Comparison of ENCODE assay signal across 3 worm cellular contexts in genomic region chrX:5119246-5119645, ce11.
A peak's percentile ranks its signal among the peaks of the same experiment; 100 is the strongest.
TF ChIP-seq lines count a peak whose summit lies in the region.

No protein-coding gene starts in this region.

TF ChIP-seq in whole organism, L1 larva, 84 proteins besides CTCF, POLR2A, EP300 and RAD21 (continued from another document):
- TF ChIP-seq nhr-28 (tag; optimal IDR thresholded peaks at IDR 0.05; lab: Kevin White, UChicago) (no peak), unc-130 (tag; optimal IDR thresholded peaks at IDR 0.05; lab: Kevin White, UChicago) (no peak), nhr-76 (tag; optimal IDR thresholded peaks at IDR 0.05; lab: Kevin White, UChicago) (no peak), lin-13 (GFP tag; optimal IDR thresholded peaks at IDR 0.05; lab: Kevin White, UChicago) (no peak), nhr-20 (tag; optimal IDR thresholded peaks at IDR 0.05; lab: Kevin White, UChicago) (peak; percentile 83), ztf-4 (tag; optimal IDR thresholded peaks at IDR 0.05; lab: Kevin White, UChicago) (no peak), ceh-88 (GFP tag; IDR thresholded peaks at IDR 0.05; lab: Robert Waterston, UW) (no peak), lin-39 (tag; optimal IDR thresholded peaks at IDR 0.05; lab: Kevin White, UChicago) (no peak), blmp-1 (tag; optimal IDR thresholded peaks at IDR 0.05; lab: Kevin White, UChicago) (peak; percentile 88), elt-3 (tag; optimal IDR thresholded peaks at IDR 0.05; lab: Kevin White, UChicago) (peak in 3 of 6 experiments; percentile 16 to 82 (median 51)), ceh-8 (GFP tag; optimal IDR thresholded peaks at IDR 0.05; lab: Kevin White, UChicago) (no peak), egl-13 (tag; optimal IDR thresholded peaks at IDR 0.05; lab: Kevin White, UChicago) (no peak), mdl-1 (tag; optimal IDR thresholded peaks at IDR 0.05; lab: Kevin White, UChicago) (peak in 1 of 2 experiments; percentile 68), grh-1 (GFP tag; IDR thresholded peaks at IDR 0.05; lab: Robert Waterston, UW) (peak; percentile 91), nhr-85 (tag; lab: Kevin White, UChicago) (peak; percentile 99), elt-2 (tag; optimal IDR thresholded peaks at IDR 0.05; lab: Kevin White, UChicago) (no peak), nhr-90 (tag; optimal IDR thresholded peaks at IDR 0.05; lab: Kevin White, UChicago; ENCODE audit: poor library complexity) (peak; percentile 70), dsc-1 (tag; optimal IDR thresholded peaks at IDR 0.05; lab: Kevin White, UChicago) (no peak), zag-1 (tag; optimal IDR thresholded peaks at IDR 0.05; lab: Kevin White, UChicago) (no peak), Y116A8C.19 (tag; optimal IDR thresholded peaks at IDR 0.05; lab: Kevin White, UChicago; ENCODE audit: borderline replicate concordance) (no peak), lin-14 (GFP tag; optimal IDR thresholded peaks at IDR 0.05; lab: Kevin White, UChicago) (peak; percentile 82), unc-98 (GFP tag; IDR thresholded peaks at IDR 0.05; lab: Robert Waterston, UW) (no peak), skn-1 (tag; optimal IDR thresholded peaks at IDR 0.05; lab: Kevin White, UChicago) (peak; percentile 28), ceh-90 (tag; optimal IDR thresholded peaks at IDR 0.05; lab: Kevin White, UChicago) (no peak), lsy-2 (tag; optimal IDR thresholded peaks at IDR 0.05; lab: Kevin White, UChicago) (peak; percentile 26 to 58), nhr-71 (tag; optimal IDR thresholded peaks at IDR 0.05; lab: Kevin White, UChicago) (peak; percentile 80), nhr-237 (tag; optimal IDR thresholded peaks at IDR 0.05; lab: Kevin White, UChicago) (no peak), mep-1 (tag; optimal IDR thresholded peaks at IDR 0.05; lab: Kevin White, UChicago) (peak; percentile 48), C04F5.9 (tag; optimal IDR thresholded peaks at IDR 0.05; lab: Kevin White, UChicago) (no peak)

TF ChIP-seq in whole organism, L2 larva, 48 proteins besides CTCF, POLR2A, EP300 and RAD21 (continued from another document):
- TF ChIP-seq mdl-1 (tag; optimal IDR thresholded peaks at IDR 0.05; lab: Kevin White, UChicago), result peak in 1 of 2 experiments; percentile 50
- TF ChIP-seq lin-11 (tag; optimal IDR thresholded peaks at IDR 0.05; lab: Kevin White, UChicago), result no peak
- peak; percentile 77 for TF ChIP-seq F13H6.1 (tag; optimal IDR thresholded peaks at IDR 0.05; lab: Kevin White, UChicago)
- TF ChIP-seq skn-1 (tag; optimal IDR thresholded peaks at IDR 0.05; lab: Kevin White, UChicago), result no peak
- no peak for TF ChIP-seq dmd-4 (tag; optimal IDR thresholded peaks at IDR 0.05; lab: Kevin White, UChicago)
- no peak for TF ChIP-seq unc-39 (tag; optimal IDR thresholded peaks at IDR 0.05; lab: Kevin White, UChicago)
- no peak for TF ChIP-seq ZK546.5 (tag; optimal IDR thresholded peaks at IDR 0.05; lab: Kevin White, UChicago)
- no peak for TF ChIP-seq ceh-16 (tag; optimal IDR thresholded peaks at IDR 0.05; lab: Kevin White, UChicago)
- TF ChIP-seq snpc-4 (tag; optimal IDR thresholded peaks at IDR 0.05; lab: Kevin White, UChicago), result no peak
TF ChIP-seq in whole organism, L2 larva: peak in this region for 18.

TF ChIP-seq in whole organism, L3 larva, 47 proteins besides CTCF, POLR2A, EP300 and RAD21 (continued from another document):
- TF ChIP-seq lin-39 (tag; optimal IDR thresholded peaks at IDR 0.05; lab: Kevin White, UChicago), result peak; percentile 28
- no peak for TF ChIP-seq unc-39 (tag; optimal IDR thresholded peaks at IDR 0.05; lab: Kevin White, UChicago)
- no peak for TF ChIP-seq mml-1 (tag; optimal IDR thresholded peaks at IDR 0.05; lab: Kevin White, UChicago)
- TF ChIP-seq nhr-12 (tag; optimal IDR thresholded peaks at IDR 0.05; lab: Kevin White, UChicago), result no peak
- no peak for TF ChIP-seq lin-15B (tag; optimal IDR thresholded peaks at IDR 0.05; lab: Kevin White, UChicago)
